Fruit fly (Drosophila melanogaster) whole organism, embryonic: ENCODE measurements around the gene CG4210.
A peak's percentile ranks its signal among the peaks of the same experiment; 100 is the strongest.

Experiments used
- Asciz ChIP-seq: fragments of 200-800 bp; sonication (Bioruptor generic); optimal IDR thresholded peaks from 2 replicates; lab custom pipeline; 2017; ENCODE audit warnings: missing biosample characterization, mild to moderate bottlenecking, missing genetic modification characterization, missing genetic modification reagents
- B-H1 ChIP-seq: fragments of 200-800 bp; sonication (Bioruptor generic); IDR thresholded peaks from 3 replicates; pipeline ENCODE4 v1.3.6; 2022; ENCODE audit warnings: missing biosample characterization, missing genetic modification characterization
- CG11398 ChIP-seq: fragments of 200-800 bp; sonication (Bioruptor generic); optimal IDR thresholded peaks from 2 replicates; lab custom pipeline; 2016; ENCODE audit warnings: missing biosample characterization, missing genetic modification characterization
- CG12104 ChIP-seq: fragments of 200-800 bp; sonication (Bioruptor generic); optimal IDR thresholded peaks from 3 replicates; lab custom pipeline; 2016; ENCODE audit warnings: missing biosample characterization, missing genetic modification characterization
- CG12942 ChIP-seq: fragments of 200-800 bp; sonication (Bioruptor generic); optimal IDR thresholded peaks from 3 replicates; lab custom pipeline; 2016; ENCODE audit warnings: missing biosample characterization, missing genetic modification characterization
- CG13296 ChIP-seq: fragments of 200-800 bp; sonication (Bioruptor generic); optimal IDR thresholded peaks from 3 replicates; lab custom pipeline; 2018; ENCODE audit warnings: missing biosample characterization, mild to moderate bottlenecking, missing genetic modification characterization
- CG14710 ChIP-seq: fragments of 200-800 bp; sonication (Bioruptor generic); optimal IDR thresholded peaks from 3 replicates; lab custom pipeline; 2019; ENCODE audit warnings: missing biosample characterization, mild to moderate bottlenecking, missing genetic modification characterization, moderate library complexity
- CG17359 ChIP-seq: fragments of 200-800 bp; sonication (Bioruptor generic); optimal IDR thresholded peaks from 3 replicates; lab custom pipeline; 2018; ENCODE audit warnings: missing biosample characterization, mild to moderate bottlenecking, missing genetic modification characterization, moderate library complexity
- CG18262 ChIP-seq: fragments of 200-800 bp; optimal IDR thresholded peaks from 3 replicates; lab custom pipeline; 2019; ENCODE audit warnings: missing biosample characterization, mild to moderate bottlenecking, missing genetic modification characterization, moderate library complexity
- CG18764 ChIP-seq: fragments of 200-800 bp; sonication (Bioruptor generic); optimal IDR thresholded peaks from 3 replicates; lab custom pipeline; 2016; ENCODE audit warnings: missing biosample characterization, missing genetic modification characterization
- CG2712 ChIP-seq: fragments of 200-800 bp; optimal IDR thresholded peaks from 3 replicates; lab custom pipeline; 2019; ENCODE audit warnings: missing biosample characterization, mild to moderate bottlenecking, missing genetic modification characterization, moderate library complexity
- CG30403 ChIP-seq: fragments of 200-800 bp; sonication (Bioruptor generic); optimal IDR thresholded peaks from 3 replicates; lab custom pipeline; 2016; ENCODE audit warnings: missing biosample characterization, missing genetic modification characterization
- CG32772 ChIP-seq: fragments of 200-800 bp; sonication (Bioruptor generic); IDR thresholded peaks from 2 replicates; pipeline ENCODE4 v1.3.6; 2022; ENCODE audit warnings: missing biosample characterization, missing genetic modification characterization
- CG33557 ChIP-seq: fragments of 200-800 bp; sonication (Bioruptor generic); optimal IDR thresholded peaks from 2 replicates; lab custom pipeline; 2019; ENCODE audit warnings: missing biosample characterization, mild to moderate bottlenecking, missing genetic modification characterization, moderate library complexity
- CG4282 ChIP-seq: fragments of 200-800 bp; sonication (Bioruptor generic); optimal IDR thresholded peaks from 2 replicates; lab custom pipeline; 2016; ENCODE audit warnings: missing biosample characterization, missing genetic modification characterization
- CG8281 ChIP-seq: fragments of 200-800 bp; sonication (Bioruptor generic); optimal IDR thresholded peaks from 2 replicates; lab custom pipeline; 2018; ENCODE audit warnings: missing biosample characterization, mild to moderate bottlenecking, missing genetic modification characterization, moderate library complexity
- CG9215 ChIP-seq: fragments of 200-800 bp; sonication (Bioruptor generic); IDR thresholded peaks from 2 replicates; pipeline ENCODE4 v1.3.6; 2022; ENCODE audit warnings: missing biosample characterization, missing genetic modification characterization
- CTCF ChIP-seq: fragments of 200-800 bp; sonication (Bioruptor generic); optimal IDR thresholded peaks from 2 replicates; lab custom pipeline; 2017; ENCODE audit warnings: missing biosample characterization, mild to moderate bottlenecking, missing genetic modification characterization, moderate library complexity
- CoRest ChIP-seq: fragments of 200-800 bp; sonication (Bioruptor generic); optimal IDR thresholded peaks from 3 replicates; lab custom pipeline; 2018; ENCODE audit warnings: missing biosample characterization, mild to moderate bottlenecking, missing genetic modification characterization, moderate library complexity
- Dref ChIP-seq: fragments of 200-800 bp; sonication (Bioruptor generic); IDR thresholded peaks from 2 replicates; pipeline ENCODE4 v1.3.6; 2022; ENCODE audit warnings: missing biosample characterization, missing genetic modification characterization
- HHEX ChIP-seq: fragments of 200-800 bp; sonication (Bioruptor generic); optimal IDR thresholded peaks from 3 replicates; lab custom pipeline; 2017; ENCODE audit warnings: missing biosample characterization, mild to moderate bottlenecking, missing genetic modification characterization, missing genetic modification reagents
- Lhr ChIP-seq: fragments of 200-800 bp; sonication (Bioruptor generic); optimal IDR thresholded peaks from 3 replicates; lab custom pipeline; 2017; ENCODE audit warnings: mild to moderate bottlenecking, missing biosample characterization, missing genetic modification reagents, missing genetic modification characterization
- Lpt ChIP-seq: fragments of >200 bp; optimal IDR thresholded peaks from 2 replicates; lab custom pipeline; 2018; ENCODE audit warnings: missing biosample characterization, missing genetic modification characterization
- Myb ChIP-seq: fragments of 200-800 bp; sonication (Bioruptor generic); optimal IDR thresholded peaks from 2 replicates; lab custom pipeline; 2016; ENCODE audit warnings: missing biosample characterization, missing genetic modification characterization
- NC2α ChIP-seq: fragments of 200-800 bp; sonication (Bioruptor generic); optimal IDR thresholded peaks from 2 replicates; lab custom pipeline; 2016; ENCODE audit warnings: missing biosample characterization, missing genetic modification characterization
- Opbp ChIP-seq: fragments of 200-800 bp; sonication (Bioruptor generic); IDR thresholded peaks from 3 replicates; pipeline ENCODE4 v1.3.6; 2022; ENCODE audit warnings: missing biosample characterization, missing genetic modification characterization; ENCODE audit not compliant: partially characterized antibody
- Optix ChIP-seq: fragments of 200-800 bp; sonication (Bioruptor generic); IDR thresholded peaks from 3 replicates; pipeline ENCODE4 v1.3.6; 2022; ENCODE audit warnings: missing biosample characterization, missing genetic modification characterization
- Ptx1 ChIP-seq: fragments of 200-800 bp; sonication (Bioruptor generic); IDR thresholded peaks from 2 replicates; pipeline ENCODE4 v1.3.6; 2022; ENCODE audit warnings: missing biosample characterization, missing genetic modification characterization
- Scr ChIP-seq: fragments of 200-800 bp; sonication (Bioruptor generic); IDR thresholded peaks from 2 replicates; pipeline ENCODE4 v1.3.6; 2022; ENCODE audit warnings: missing biosample characterization, missing genetic modification characterization; ENCODE audit not compliant: partially characterized antibody
- Sin3A ChIP-seq: fragments of >200 bp; optimal IDR thresholded peaks from 2 replicates; lab custom pipeline; 2018
- Sry-β ChIP-seq: fragments of 200-800 bp; sonication (Bioruptor generic); optimal IDR thresholded peaks from 2 replicates; lab custom pipeline; 2018; ENCODE audit warnings: missing biosample characterization, mild to moderate bottlenecking, missing genetic modification characterization, moderate library complexity
- Taf1 ChIP-seq: fragments of 200-800 bp; sonication (Bioruptor generic); IDR thresholded peaks from 2 replicates; pipeline ENCODE4 v1.3.6; 2022; ENCODE audit warnings: missing biosample characterization, missing genetic modification characterization
- Xrp1 ChIP-seq: fragments of 200-800 bp; sonication (Bioruptor generic); IDR thresholded peaks from 2 replicates; pipeline ENCODE4 v1.3.6; 2022; ENCODE audit warnings: missing biosample characterization, missing genetic modification characterization
- YL-1 ChIP-seq: fragments of 200-800 bp; sonication (Bioruptor generic); optimal IDR thresholded peaks from 3 replicates; lab custom pipeline; 2017; ENCODE audit warnings: missing biosample characterization, mild to moderate bottlenecking, missing genetic modification characterization
- amos ChIP-seq: fragments of 200-800 bp; sonication (Bioruptor generic); IDR thresholded peaks from 2 replicates; pipeline ENCODE4 v1.3.6; 2022; ENCODE audit warnings: missing biosample characterization, missing genetic modification characterization; ENCODE audit not compliant: partially characterized antibody
- aop ChIP-seq: fragments of 200-800 bp; sonication (Bioruptor generic); IDR thresholded peaks from 2 replicates; pipeline ENCODE4 v1.3.6; 2022; ENCODE audit warnings: missing biosample characterization, missing genetic modification characterization
- ara ChIP-seq: fragments of 200-800 bp; sonication (Bioruptor generic); IDR thresholded peaks from 2 replicates; pipeline ENCODE4 v1.3.6; 2022; ENCODE audit warnings: missing biosample characterization, missing genetic modification characterization
- ash1 ChIP-seq: fragments of 200-800 bp; sonication (Bioruptor generic); optimal IDR thresholded peaks from 2 replicates; lab custom pipeline; 2018; ENCODE audit warnings: missing biosample characterization, mild to moderate bottlenecking, missing genetic modification characterization
- bab2 ChIP-seq: fragments of 200-800 bp; sonication (Bioruptor generic); optimal IDR thresholded peaks from 2 replicates; lab custom pipeline; 2016; ENCODE audit warnings: missing biosample characterization, missing genetic modification characterization
- bcd ChIP-seq: fragments of 200-800 bp; sonication (Bioruptor generic); optimal IDR thresholded peaks from 2 replicates; lab custom pipeline; 2017; ENCODE audit warnings: missing biosample characterization, mild to moderate bottlenecking, missing genetic modification characterization
- cwo ChIP-seq: fragments of 200-800 bp; sonication (Bioruptor generic); optimal IDR thresholded peaks from 3 replicates; lab custom pipeline; 2017; ENCODE audit warnings: missing biosample characterization, missing genetic modification characterization, mild to moderate bottlenecking, moderate library complexity, missing genetic modification reagents
- emc ChIP-seq: fragments of 200-800 bp; sonication (Bioruptor generic); optimal IDR thresholded peaks from 2 replicates; lab custom pipeline; 2016; ENCODE audit warnings: missing biosample characterization, missing genetic modification characterization
- eve ChIP-seq, 2 experiments: fragments of >200 bp; optimal IDR thresholded peaks; 2 replicates each; lab custom pipeline; 2017; ENCODE audit warnings: missing biosample characterization in 2 of 2, missing genetic modification characterization in 2 of 2
- gsb-n ChIP-seq: fragments of 200-800 bp; sonication (Bioruptor generic); optimal IDR thresholded peaks from 3 replicates; lab custom pipeline; 2018; ENCODE audit warnings: missing biosample characterization, mild to moderate bottlenecking, missing genetic modification characterization
- nerfin-1 ChIP-seq: fragments of 200-800 bp; sonication (Bioruptor generic); optimal IDR thresholded peaks from 3 replicates; lab custom pipeline; 2019; ENCODE audit warnings: missing biosample characterization, mild to moderate bottlenecking, missing genetic modification characterization, moderate library complexity
- nom ChIP-seq: fragments of 200-800 bp; sonication (Bioruptor generic); optimal IDR thresholded peaks from 2 replicates; lab custom pipeline; 2017; ENCODE audit warnings: missing biosample characterization, missing genetic modification characterization, mild to moderate bottlenecking, moderate library complexity, missing genetic modification reagents
- prd ChIP-seq, 3 experiments: fragments of >200 bp in 2 of 3; fragments of 200-800 bp in 1 of 3; sonication (Bioruptor generic) in 1 of 3; optimal IDR thresholded peaks in 2 of 3; IDR thresholded peaks in 1 of 3; 2 replicates in 2 of 3; 3 replicates in 1 of 3; pipeline versions ENCODE4 v1.3.6 to Lab custom; 2017 to 2022; ENCODE audit warnings: missing biosample characterization in 1 of 3, missing genetic modification characterization in 1 of 3
- sens-2 ChIP-seq: fragments of 200-800 bp; sonication (Bioruptor generic); IDR thresholded peaks from 2 replicates; pipeline ENCODE4 v1.3.6; 2022; ENCODE audit warnings: missing biosample characterization, missing genetic modification characterization
- seq ChIP-seq: fragments of 200-800 bp; sonication (Bioruptor generic); IDR thresholded peaks from 2 replicates; pipeline ENCODE4 v1.3.6; 2022; ENCODE audit warnings: missing biosample characterization, missing genetic modification characterization
- wek ChIP-seq: fragments of 200-800 bp; sonication (Bioruptor generic); optimal IDR thresholded peaks from 3 replicates; lab custom pipeline; 2018; ENCODE audit warnings: missing biosample characterization, mild to moderate bottlenecking, missing genetic modification characterization, moderate library complexity
- z ChIP-seq: fragments of 200-800 bp; sonication (Bioruptor generic); IDR thresholded peaks from 3 replicates; pipeline ENCODE4 v1.3.6; 2022; ENCODE audit warnings: missing biosample characterization, missing genetic modification characterization
- zen2 ChIP-seq: fragments of 200-800 bp; sonication (Bioruptor generic); IDR thresholded peaks from 3 replicates; pipeline ENCODE4 v1.3.6; 2022; ENCODE audit warnings: missing biosample characterization, missing genetic modification characterization; ENCODE audit not compliant: partially characterized antibody

Gene CG4210

dm6 chr3R:15249735-15250134 lies 36.0 kb downstream of the CG4210 start, which contains the start of gene CG42404 (continued):
- TF ChIP-seq CG33557 = no peak
- no peak for TF ChIP-seq CG18262 (tag; lab: Kevin White, UChicago)
- TF ChIP-seq Lpt (GFP tag; lab: Kevin White, UChicago) = no peak
- no peak for TF ChIP-seq CG32772 (GFP tag; lab: Robert Waterston, UW)
- TF ChIP-seq Xrp1 (GFP tag; lab: Robert Waterston, UW) = no peak
- no peak for TF ChIP-seq B-H1 (GFP tag; lab: Robert Waterston, UW)
- TF ChIP-seq CG9215 = no peak
- TF ChIP-seq emc = no peak
- no peak for TF ChIP-seq amos (GFP tag; lab: Robert Waterston, UW)
- no peak for TF ChIP-seq wek (GFP tag; lab: Kevin White, UChicago)
- no peak for TF ChIP-seq z (GFP tag; lab: Robert Waterston, UW)
- no peak for TF ChIP-seq nom (GFP tag; lab: Kevin White, UChicago)
- TF ChIP-seq YL-1 = no peak
- no peak for TF ChIP-seq bcd (GFP tag; lab: Kevin White, UChicago)
- TF ChIP-seq ara (GFP tag; lab: Robert Waterston, UW) = no peak
- no peak for TF ChIP-seq Dref (GFP tag; lab: Robert Waterston, UW)
- no peak for TF ChIP-seq prd (optimal IDR thresholded peaks at IDR 0.05; lab: Kevin White, UChicago)
- TF ChIP-seq prd (GFP tag; IDR thresholded peaks at IDR 0.05; lab: Robert Waterston, UW) = no peak
- no peak for TF ChIP-seq seq (GFP tag; lab: Robert Waterston, UW)
- TF ChIP-seq cwo (GFP tag; lab: Kevin White, UChicago) = no peak
- TF ChIP-seq zen2 (GFP tag; lab: Robert Waterston, UW) = no peak
- no peak for TF ChIP-seq Scr
- TF ChIP-seq ash1 = no peak
- TF ChIP-seq CG12942 (GFP tag; lab: Kevin White, UChicago) = no peak
- TF ChIP-seq CG17359 (tag; lab: Kevin White, UChicago) = no peak
- TF ChIP-seq CG8281 (tag; lab: Kevin White, UChicago) = no peak
- TF ChIP-seq Opbp = peak; percentile 34; the same call in 2 of the 3 replicates
- TF ChIP-seq CG4282 (GFP tag; lab: Kevin White, UChicago) = no peak
- TF ChIP-seq CG30403 (GFP tag; lab: Kevin White, UChicago) = no peak
- no peak for TF ChIP-seq bab2 (GFP tag; lab: Kevin White, UChicago)
- TF ChIP-seq CG14710 (tag; lab: Kevin White, UChicago) = no peak
- TF ChIP-seq HHEX = no peak
- TF ChIP-seq CG11398 (GFP tag; lab: Kevin White, UChicago) = no peak
- TF ChIP-seq CoRest (tag; lab: Kevin White, UChicago) = peak; percentile 22
- TF ChIP-seq gsb-n = no peak
- no peak for TF ChIP-seq Sin3A
- no peak for TF ChIP-seq CG13296 (GFP tag; lab: Kevin White, UChicago)
- TF ChIP-seq CG12104 (GFP tag; lab: Kevin White, UChicago) = no peak
- peak; percentile 95 for TF ChIP-seq Myb (GFP tag; lab: Kevin White, UChicago)
- TF ChIP-seq Lhr (GFP tag; lab: Kevin White, UChicago) = peak; percentile 4
- TF ChIP-seq CG18764 = no peak
- no peak for TF ChIP-seq NC2α
- TF ChIP-seq Asciz (GFP tag; lab: Kevin White, UChicago) = no peak
- peak; percentile 7 for TF ChIP-seq CG2712 (tag; lab: Kevin White, UChicago)
- TF ChIP-seq Taf1 (GFP tag; lab: Robert Waterston, UW) = no peak
- TF ChIP-seq Ptx1 = no peak
- TF ChIP-seq nerfin-1 (tag; lab: Kevin White, UChicago) = no peak
- no peak for TF ChIP-seq Optix (GFP tag; lab: Robert Waterston, UW)
- TF ChIP-seq eve (GFP tag; optimal IDR thresholded peaks at IDR 0.05; lab: Kevin White, UChicago) = no peak
- TF ChIP-seq CTCF (GFP tag; lab: Kevin White, UChicago) = no peak
- no peak for TF ChIP-seq sens-2 (GFP tag; lab: Robert Waterston, UW)
- no peak for TF ChIP-seq Sry-β (GFP tag; lab: Kevin White, UChicago)
- no peak for TF ChIP-seq aop (GFP tag; lab: Robert Waterston, UW)
